Comparison of ENCODE assay signal across 5 worm cellular contexts in the genomic region with DNA sequence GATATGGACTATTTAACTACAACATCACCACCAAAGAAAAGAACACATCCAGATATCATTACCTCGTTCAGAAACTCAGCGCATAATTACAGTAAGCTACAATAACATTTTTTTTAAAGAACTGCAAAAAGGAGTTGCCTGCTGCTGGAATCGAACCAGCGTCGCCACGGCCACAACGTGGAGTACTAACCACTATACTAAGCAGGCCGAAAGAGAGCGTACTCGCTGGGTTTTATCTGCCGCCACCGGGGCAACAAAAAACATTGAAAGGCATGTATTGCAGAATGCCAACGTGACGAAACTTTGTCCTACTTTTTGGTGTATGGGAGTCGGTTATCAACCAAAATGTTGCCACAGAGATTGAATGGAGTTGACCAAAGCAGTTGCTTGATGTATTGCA.
TF ChIP-seq lines count a peak whose summit lies in the region.

No protein-coding gene starts in this region.

TF ChIP-seq in whole organism, L1 larva, 84 proteins besides CTCF, POLR2A, EP300 and RAD21 (continues in another document):
- no peak for TF ChIP-seq C34B4.2 (tag; optimal IDR thresholded peaks at IDR 0.05; lab: Kevin White, UChicago)
- TF ChIP-seq irx-1 (tag; optimal IDR thresholded peaks at IDR 0.05; lab: Kevin White, UChicago), result no peak
- peak; percentile 68 for TF ChIP-seq fkh-8 (tag; optimal IDR thresholded peaks at IDR 0.05; lab: Kevin White, UChicago)
- peak; percentile 37 for TF ChIP-seq jun-1 (tag; optimal IDR thresholded peaks at IDR 0.05; lab: Kevin White, UChicago)
- TF ChIP-seq vab-15 (tag; optimal IDR thresholded peaks at IDR 0.05; lab: Kevin White, UChicago), result no peak
- TF ChIP-seq mef-2 (tag; optimal IDR thresholded peaks at IDR 0.05; lab: Kevin White, UChicago), result no peak
- TF ChIP-seq skn-1 (tag; optimal IDR thresholded peaks at IDR 0.05; lab: Kevin White, UChicago), result no peak
- TF ChIP-seq zag-1 (tag; optimal IDR thresholded peaks at IDR 0.05; lab: Kevin White, UChicago), result no peak
- no peak for TF ChIP-seq mab-9 (GFP tag; IDR thresholded peaks at IDR 0.05; lab: Robert Waterston, UW)
- TF ChIP-seq ceh-63 (GFP tag; optimal IDR thresholded peaks at IDR 0.05; lab: Kevin White, UChicago), result no peak
- peak in 1 of 2 experiments; percentile 63 for TF ChIP-seq mdl-1 (tag; optimal IDR thresholded peaks at IDR 0.05; lab: Kevin White, UChicago)
- peak; percentile 63 for TF ChIP-seq xbp-1 (tag; optimal IDR thresholded peaks at IDR 0.05; lab: Kevin White, UChicago)
- TF ChIP-seq unc-30 (tag; optimal IDR thresholded peaks at IDR 0.05; lab: Kevin White, UChicago), result no peak
- TF ChIP-seq unc-130 (tag; optimal IDR thresholded peaks at IDR 0.05; lab: Kevin White, UChicago), result peak; percentile 38
- peak; percentile 66 for TF ChIP-seq C16A3.4 (tag; optimal IDR thresholded peaks at IDR 0.05; lab: Kevin White, UChicago)
- TF ChIP-seq nhr-12 (tag; optimal IDR thresholded peaks at IDR 0.05; lab: Kevin White, UChicago), result no peak
- TF ChIP-seq lin-14 (GFP tag; optimal IDR thresholded peaks at IDR 0.05; lab: Kevin White, UChicago), result peak; percentile 58
- TF ChIP-seq ets-5 (GFP tag; IDR thresholded peaks at IDR 0.05; lab: Robert Waterston, UW), result no peak

TF ChIP-seq in whole organism, L3 larva, 47 proteins besides CTCF, POLR2A, EP300 and RAD21:
- TF ChIP-seq jun-1 (tag; optimal IDR thresholded peaks at IDR 0.05; lab: Kevin White, UChicago) (peak; percentile 17), nhr-25 (tag; optimal IDR thresholded peaks at IDR 0.05; lab: Kevin White, UChicago) (peak; percentile 33), hmg-11 (tag; optimal IDR thresholded peaks at IDR 0.05; lab: Kevin White, UChicago) (peak; percentile 69), ceh-9 (tag; optimal IDR thresholded peaks at IDR 0.05; lab: Kevin White, UChicago) (no peak), R02D3.7 (tag; optimal IDR thresholded peaks at IDR 0.05; lab: Kevin White, UChicago) (peak; percentile 1), elt-3 (tag; optimal IDR thresholded peaks at IDR 0.05; lab: Kevin White, UChicago) (no peak), lin-39 (tag; optimal IDR thresholded peaks at IDR 0.05; lab: Kevin White, UChicago) (peak; percentile 31), nfya-1 (tag; optimal IDR thresholded peaks at IDR 0.05; lab: Kevin White, UChicago; ENCODE audit: insufficient read depth) (peak; percentile 17), lin-15B (tag; optimal IDR thresholded peaks at IDR 0.05; lab: Kevin White, UChicago) (no peak), pqm-1 (tag; optimal IDR thresholded peaks at IDR 0.05; lab: Kevin White, UChicago) (peak; percentile 12), elt-1 (tag; optimal IDR thresholded peaks at IDR 0.05; lab: Kevin White, UChicago) (no peak), elt-2 (tag; optimal IDR thresholded peaks at IDR 0.05; lab: Kevin White, UChicago) (peak; percentile 48), lsy-12 (tag; optimal IDR thresholded peaks at IDR 0.05; lab: Kevin White, UChicago) (peak; percentile 59), ceh-16 (tag; optimal IDR thresholded peaks at IDR 0.05; lab: Kevin White, UChicago) (no peak), aly-2 (tag; optimal IDR thresholded peaks at IDR 0.05; lab: Kevin White, UChicago) (no peak), egl-5 (tag; optimal IDR thresholded peaks at IDR 0.05; lab: Kevin White, UChicago) (no peak), nhr-43 (tag; optimal IDR thresholded peaks at IDR 0.05; lab: Kevin White, UChicago; ENCODE audit: poor library complexity, severe bottlenecking) (peak; percentile 78)

TF ChIP-seq in whole organism, early embryonic, 17 proteins besides CTCF, POLR2A, EP300 and RAD21:
- peak; percentile 54 for TF ChIP-seq B0310.2 (tag; optimal IDR thresholded peaks at IDR 0.05; lab: Kevin White, UChicago)
- peak; percentile 34 for TF ChIP-seq ceh-13 (GFP tag; optimal IDR thresholded peaks at IDR 0.05; lab: Kevin White, UChicago)
- TF ChIP-seq hmg-4 (GFP tag; optimal IDR thresholded peaks at IDR 0.05; lab: Kevin White, UChicago), result peak; percentile 72
- TF ChIP-seq flt-1 (GFP tag; IDR thresholded peaks at IDR 0.05; lab: Robert Waterston, UW), result peak; percentile 81
- TF ChIP-seq F13C5.2 (tag; optimal IDR thresholded peaks at IDR 0.05; lab: Kevin White, UChicago), result no peak
- no peak for TF ChIP-seq tra-4 (tag; optimal IDR thresholded peaks at IDR 0.05; lab: Kevin White, UChicago)
- peak; percentile 79 for TF ChIP-seq tbx-11 (GFP tag; IDR thresholded peaks at IDR 0.05; lab: Robert Waterston, UW)
- TF ChIP-seq hnd-1 (tag; optimal IDR thresholded peaks at IDR 0.05; lab: Kevin White, UChicago), result peak; percentile 21
- peak; percentile 77; the same call in 1 of the 2 replicates for TF ChIP-seq tbx-37 (GFP tag; conservative IDR thresholded peaks at IDR 0.05; lab: Robert Waterston, UW)
- TF ChIP-seq pes-1 (GFP tag; IDR thresholded peaks at IDR 0.05; lab: Robert Waterston, UW), result peak; percentile 88
- peak; percentile 75 for TF ChIP-seq sea-1 (GFP tag; conservative IDR thresholded peaks at IDR 0.05; lab: Robert Waterston, UW)
- TF ChIP-seq ama-1 (optimal IDR thresholded peaks at IDR 0.05; lab: Kevin White, UChicago), result no peak
- TF ChIP-seq hmbx-1 (tag; optimal IDR thresholded peaks at IDR 0.05; lab: Kevin White, UChicago), result no peak
- no peak for TF ChIP-seq ets-7 (tag; optimal IDR thresholded peaks at IDR 0.05; lab: Kevin White, UChicago)
- peak; percentile 80 for TF ChIP-seq scrt-1 (GFP tag; IDR thresholded peaks at IDR 0.05; lab: Robert Waterston, UW)
- TF ChIP-seq aly-1 (tag; optimal IDR thresholded peaks at IDR 0.05; lab: Kevin White, UChicago), result peak; percentile 69
- peak; percentile 42 for TF ChIP-seq ceh-36 (tag; optimal IDR thresholded peaks at IDR 0.05; lab: Kevin White, UChicago)

TF ChIP-seq in whole organism, midembryonic, 9 proteins besides CTCF, POLR2A, EP300 and RAD21:
- TF ChIP-seq tab-1 (GFP tag; IDR thresholded peaks at IDR 0.05; lab: Robert Waterston, UW) (peak; percentile 82), T22C8.4 (GFP tag; IDR thresholded peaks at IDR 0.05; lab: Robert Waterston, UW) (peak; percentile 36; the same call in 1 of the 2 replicates), ztf-29 (GFP tag; IDR thresholded peaks at IDR 0.05; lab: Robert Waterston, UW) (peak; percentile 71; the same call in 1 of the 2 replicates), med-1 (GFP tag; optimal IDR thresholded peaks at IDR 0.05; lab: Kevin White, UChicago; ENCODE audit: insufficient read depth) (no peak), ztf-23 (GFP tag; IDR thresholded peaks at IDR 0.05; lab: Robert Waterston, UW) (peak; percentile 82), klf-2 (GFP tag; conservative IDR thresholded peaks at IDR 0.05; lab: Robert Waterston, UW) (peak; percentile 73; the same call in 1 of the 2 replicates), cog-1 (tag; optimal IDR thresholded peaks at IDR 0.05; lab: Kevin White, UChicago) (no peak), flt-1 (GFP tag; IDR thresholded peaks at IDR 0.05; lab: Robert Waterston, UW) (peak; percentile 89), ref-1 (GFP tag; conservative IDR thresholded peaks at IDR 0.05; lab: Robert Waterston, UW) (peak; percentile 61)

TF ChIP-seq in whole organism, young adult, 124 proteins besides CTCF, POLR2A, EP300 and RAD21 (continues in another document):
- TF ChIP-seq F23B12.7 (tag; optimal IDR thresholded peaks at IDR 0.05; lab: Kevin White, UChicago; ENCODE audit: insufficient read depth) (peak; percentile 87), B0035.1 (tag; optimal IDR thresholded peaks at IDR 0.05; lab: Kevin White, UChicago) (no peak), snpc-3.4 (tag; optimal IDR thresholded peaks at IDR 0.05; lab: Kevin White, UChicago) (peak; percentile 14), cebp-1 (GFP tag; IDR thresholded peaks at IDR 0.05; lab: Robert Waterston, UW) (peak; percentile 42; the same call in 1 of the 2 replicates), cebp-1 (tag; optimal IDR thresholded peaks at IDR 0.05; lab: Kevin White, UChicago) (no peak), hmg-20 (GFP tag; IDR thresholded peaks at IDR 0.05; lab: Robert Waterston, UW) (peak; percentile 77), let-607 (tag; optimal IDR thresholded peaks at IDR 0.05; lab: Kevin White, UChicago) (peak; percentile 32 to 37), rcor-1 (GFP tag; IDR thresholded peaks at IDR 0.05; lab: Robert Waterston, UW) (peak; percentile 44; the same call in 1 of the 2 replicates), hlh-26 (GFP tag; conservative IDR thresholded peaks at IDR 0.05; lab: Robert Waterston, UW) (no peak), C17E4.6 (GFP tag; IDR thresholded peaks at IDR 0.05; lab: Robert Waterston, UW) (0 out of 2 replicates have a peak, but pooled peaks have one; percentile 29), nhr-90 (tag; optimal IDR thresholded peaks at IDR 0.05; lab: Kevin White, UChicago) (peak; percentile 83), nhr-120 (GFP tag; IDR thresholded peaks at IDR 0.05; lab: Robert Waterston, UW) (no peak), nfya-2 (GFP tag; IDR thresholded peaks at IDR 0.05; lab: Robert Waterston, UW) (no peak), egrh-3 (GFP tag; IDR thresholded peaks at IDR 0.05; lab: Robert Waterston, UW) (peak; percentile 34; the same call in 1 of the 2 replicates), zfh-2 (GFP tag; conservative IDR thresholded peaks at IDR 0.05; lab: Robert Waterston, UW) (0 out of 2 replicates have a peak, but pooled peaks have one; percentile 18), Y53G8AR.9 (GFP tag; conservative IDR thresholded peaks at IDR 0.05; lab: Robert Waterston, UW) (no peak; the same call in 1 of the 2 replicates), ztf-22 (GFP tag; optimal IDR thresholded peaks at IDR 0.05; lab: Kevin White, UChicago) (no peak), efl-1 (GFP tag; optimal IDR thresholded peaks at IDR 0.05; lab: Kevin White, UChicago) (no peak), ceh-100 (GFP tag; IDR thresholded peaks at IDR 0.05; lab: Robert Waterston, UW) (peak; percentile 37; the same call in 1 of the 2 replicates), die-1 (tag; optimal IDR thresholded peaks at IDR 0.05; lab: Kevin White, UChicago) (peak; percentile 84), madf-10 (tag; optimal IDR thresholded peaks at IDR 0.05; lab: Kevin White, UChicago) (peak; percentile 72), tbx-9 (tag; optimal IDR thresholded peaks at IDR 0.05; lab: Kevin White, UChicago; ENCODE audit: borderline replicate concordance) (no peak), let-526 (GFP tag; IDR thresholded peaks at IDR 0.05; lab: Robert Waterston, UW) (no peak), attf-3 (GFP tag; conservative IDR thresholded peaks at IDR 0.05; lab: Robert Waterston, UW) (0 out of 2 replicates have a peak, but pooled peaks have one; percentile 25), lag-1 (GFP tag; IDR thresholded peaks at IDR 0.05; lab: Robert Waterston, UW) (no peak), F49E8.2 (tag; optimal IDR thresholded peaks at IDR 0.05; lab: Kevin White, UChicago; ENCODE audit: insufficient read depth) (peak; percentile 27), unc-62 (GFP tag; optimal IDR thresholded peaks at IDR 0.05; lab: Kevin White, UChicago) (no peak), hmg-1.2 (GFP tag; IDR thresholded peaks at IDR 0.05; lab: Robert Waterston, UW) (peak; percentile 83), hlh-12 (tag; optimal IDR thresholded peaks at IDR 0.05; lab: Kevin White, UChicago) (no peak), aptf-3 (GFP tag; IDR thresholded peaks at IDR 0.05; lab: Robert Waterston, UW) (no peak; the same call in 1 of the 2 replicates), ztf-18 (tag; optimal IDR thresholded peaks at IDR 0.05; lab: Kevin White, UChicago) (peak; percentile 53)

Comparison
In these comparisons a context has a peak if more than half of its experiments do, and no peak if none do; other contexts are left out.
1. Of the 8 proteins assayed by ChIP-seq in both whole organism, young adult and whole organism, L1 larva: peak only in whole organism, young adult: nhr-90; only in whole organism, L1 larva: efl-1 and unc-130; in both: none; in neither: 1; mixed calls (peak in some experiments, not most) for 4.